Fruit fly (Drosophila melanogaster) whole organism, embryonic: ENCODE data around the gene CG8051.

Experiments used
- Ada2b ChIP-seq: fragments of 200-800 bp; sonication (Bioruptor generic); IDR thresholded peaks from 2 replicates; pipeline ENCODE4 v1.3.6; 2022; ENCODE audit warnings: missing biosample characterization, missing genetic modification characterization
- CG10274 ChIP-seq: fragments of 200-800 bp; sonication (Bioruptor generic); optimal IDR thresholded peaks from 3 replicates; lab custom pipeline; 2017; ENCODE audit warnings: missing biosample characterization, mild to moderate bottlenecking, missing genetic modification characterization
- CG10979 ChIP-seq: fragments of 200-800 bp; sonication (Bioruptor generic); optimal IDR thresholded peaks from 2 replicates; lab custom pipeline; 2018; ENCODE audit warnings: missing biosample characterization, mild to moderate bottlenecking, missing genetic modification characterization, moderate library complexity
- CG12219 ChIP-seq: fragments of 200-800 bp; sonication (Bioruptor generic); optimal IDR thresholded peaks from 3 replicates; lab custom pipeline; 2018; ENCODE audit warnings: missing biosample characterization, mild to moderate bottlenecking, missing genetic modification characterization
- CG12299 ChIP-seq: fragments of 200-800 bp; sonication (Bioruptor generic); optimal IDR thresholded peaks from 2 replicates; lab custom pipeline; 2018; ENCODE audit warnings: missing biosample characterization, mild to moderate bottlenecking, missing genetic modification characterization
- CG12391 ChIP-seq: fragments of 200-800 bp; sonication (Bioruptor generic); optimal IDR thresholded peaks from 3 replicates; lab custom pipeline; 2018; ENCODE audit warnings: missing biosample characterization, mild to moderate bottlenecking, missing genetic modification characterization, moderate library complexity
- CG13123 ChIP-seq: fragments of 200-800 bp; sonication (Bioruptor generic); optimal IDR thresholded peaks from 2 replicates; lab custom pipeline; 2016; ENCODE audit warnings: missing biosample characterization, missing genetic modification characterization
- CG13424 ChIP-seq: fragments of 200-800 bp; sonication (Bioruptor generic); optimal IDR thresholded peaks from 2 replicates; lab custom pipeline; 2019; ENCODE audit warnings: missing biosample characterization, mild to moderate bottlenecking, missing genetic modification characterization, moderate library complexity
- CG13775 ChIP-seq: fragments of 200-800 bp; sonication (Bioruptor generic); optimal IDR thresholded peaks from 3 replicates; lab custom pipeline; 2017; ENCODE audit warnings: missing biosample characterization, mild to moderate bottlenecking, missing genetic modification characterization
- CG14860 ChIP-seq: fragments of 200-800 bp; sonication (Bioruptor generic); IDR thresholded peaks from 3 replicates; pipeline ENCODE4 v1.3.6; 2022; ENCODE audit warnings: missing biosample characterization, missing genetic modification characterization; ENCODE audit not compliant: partially characterized antibody
- CG17328 ChIP-seq: fragments of 200-800 bp; sonication (Bioruptor generic); IDR thresholded peaks from 2 replicates; pipeline ENCODE4 v1.3.6; 2022; ENCODE audit warnings: missing biosample characterization, missing genetic modification characterization
- CG17359 ChIP-seq: fragments of 200-800 bp; sonication (Bioruptor generic); optimal IDR thresholded peaks from 3 replicates; lab custom pipeline; 2018; ENCODE audit warnings: missing biosample characterization, mild to moderate bottlenecking, missing genetic modification characterization, moderate library complexity
- CG2875 ChIP-seq: fragments of 200-800 bp; sonication (Bioruptor generic); optimal IDR thresholded peaks from 2 replicates; lab custom pipeline; 2017; ENCODE audit warnings: missing biosample characterization, mild to moderate bottlenecking, missing genetic modification characterization, missing genetic modification reagents
- CG2889 ChIP-seq: fragments of 200-800 bp; sonication (Bioruptor generic); IDR thresholded peaks from 3 replicates; pipeline ENCODE4 v1.3.6; 2022; ENCODE audit warnings: missing biosample characterization, missing genetic modification characterization
- CG31441 ChIP-seq: fragments of 200-800 bp; sonication (Bioruptor generic); IDR thresholded peaks from 2 replicates; pipeline ENCODE4 v1.3.6; 2022; ENCODE audit warnings: missing biosample characterization, missing genetic modification characterization
- CG4404 ChIP-seq: fragments of 200-800 bp; sonication (Bioruptor generic); IDR thresholded peaks from 2 replicates; pipeline ENCODE4 v1.3.6; 2022; ENCODE audit warnings: missing biosample characterization, missing genetic modification characterization
- CG8089 ChIP-seq: fragments of 200-800 bp; sonication (Bioruptor generic); optimal IDR thresholded peaks from 3 replicates; lab custom pipeline; 2016; ENCODE audit warnings: missing biosample characterization, missing genetic modification characterization
- CG8290 ChIP-seq, 3 experiments: fragments of 200-800 bp; sonication (Bioruptor generic); optimal IDR thresholded peaks; 2 replicates each; lab custom pipeline; 2016 to 2019; ENCODE audit warnings: missing biosample characterization in 3 of 3, missing genetic modification characterization in 3 of 3, mild to moderate bottlenecking in 2 of 3, moderate library complexity in 1 of 3
- CTCF ChIP-seq: fragments of 200-800 bp; sonication (Bioruptor generic); optimal IDR thresholded peaks from 2 replicates; lab custom pipeline; 2017; ENCODE audit warnings: missing biosample characterization, mild to moderate bottlenecking, missing genetic modification characterization, moderate library complexity
- D19A ChIP-seq: fragments of 200-800 bp; optimal IDR thresholded peaks from 3 replicates; lab custom pipeline; 2019; ENCODE audit warnings: missing biosample characterization, mild to moderate bottlenecking, missing genetic modification characterization, moderate library complexity
- E2f1 ChIP-seq: fragments of 200-800 bp; sonication (Bioruptor generic); IDR thresholded peaks from 2 replicates; pipeline ENCODE4 v1.3.6; 2022; ENCODE audit warnings: missing biosample characterization, missing genetic modification characterization
- HHEX ChIP-seq: fragments of 200-800 bp; sonication (Bioruptor generic); optimal IDR thresholded peaks from 3 replicates; lab custom pipeline; 2017; ENCODE audit warnings: missing biosample characterization, mild to moderate bottlenecking, missing genetic modification characterization, missing genetic modification reagents
- Med ChIP-seq: fragments of 200-800 bp; sonication (Bioruptor generic); peaks from one replicate; lab custom pipeline; 2016; ENCODE audit warnings: missing biosample characterization, missing genetic modification characterization, mild to moderate bottlenecking, inconsistent platforms, moderate library complexity
- NFAT ChIP-seq: fragments of 200-800 bp; sonication (Bioruptor generic); IDR thresholded peaks from 2 replicates; pipeline ENCODE4 v1.3.6; 2022; ENCODE audit warnings: missing biosample characterization, missing genetic modification characterization
- NfI ChIP-seq: fragments of 200-800 bp; sonication (Bioruptor generic); optimal IDR thresholded peaks from 3 replicates; lab custom pipeline; 2018; ENCODE audit warnings: missing biosample characterization, mild to moderate bottlenecking, missing genetic modification characterization, moderate library complexity
- Oli ChIP-seq: fragments of 200-800 bp; sonication (Bioruptor generic); optimal IDR thresholded peaks from 2 replicates; lab custom pipeline; 2018; ENCODE audit warnings: missing biosample characterization, mild to moderate bottlenecking, missing genetic modification characterization, moderate library complexity
- PHDP ChIP-seq: fragments of 200-800 bp; sonication (Bioruptor generic); optimal IDR thresholded peaks from 3 replicates; lab custom pipeline; 2018; ENCODE audit warnings: missing biosample characterization, mild to moderate bottlenecking, missing genetic modification characterization, moderate library complexity
- Pdp1 ChIP-seq, 2 experiments: fragments of 200-800 bp; sonication (Bioruptor generic); optimal IDR thresholded peaks; 3 replicates each; lab custom pipeline; 2016; ENCODE audit warnings: missing biosample characterization in 2 of 2, missing genetic modification characterization in 2 of 2, mild to moderate bottlenecking in 1 of 2, moderate library complexity in 1 of 2
- Rfx ChIP-seq: fragments of 200-800 bp; sonication (Bioruptor generic); IDR thresholded peaks from 2 replicates; pipeline ENCODE4 v1.3.6; 2022; ENCODE audit warnings: missing biosample characterization, missing genetic modification characterization
- Sry-δ ChIP-seq: fragments of 200-800 bp; sonication (Bioruptor generic); optimal IDR thresholded peaks from 2 replicates; lab custom pipeline; 2016; ENCODE audit warnings: missing biosample characterization, missing genetic modification characterization
- Trl ChIP-seq, 3 experiments: fragments of >200 bp in 2 of 3; fragments of 200-800 bp in 1 of 3; sonication (Bioruptor generic) in 1 of 3; optimal IDR thresholded peaks; 2 replicates in 1 of 3; 3 replicates in 2 of 3; lab custom pipeline; 2016 to 2017; ENCODE audit warnings: missing biosample characterization in 1 of 3, missing genetic modification characterization in 1 of 3
- Xrp1 ChIP-seq: fragments of 200-800 bp; sonication (Bioruptor generic); IDR thresholded peaks from 2 replicates; pipeline ENCODE4 v1.3.6; 2022; ENCODE audit warnings: missing biosample characterization, missing genetic modification characterization
- az2 ChIP-seq: fragments of 200-800 bp; sonication (Bioruptor generic); optimal IDR thresholded peaks from 3 replicates; lab custom pipeline; 2016; ENCODE audit warnings: missing biosample characterization, missing genetic modification characterization
- bab2 ChIP-seq: fragments of 200-800 bp; sonication (Bioruptor generic); optimal IDR thresholded peaks from 2 replicates; lab custom pipeline; 2016; ENCODE audit warnings: missing biosample characterization, missing genetic modification characterization
- bcd ChIP-seq: fragments of 200-800 bp; sonication (Bioruptor generic); optimal IDR thresholded peaks from 2 replicates; lab custom pipeline; 2017; ENCODE audit warnings: missing biosample characterization, mild to moderate bottlenecking, missing genetic modification characterization
- bsh ChIP-seq, 2 experiments: fragments of 200-800 bp; sonication (Bioruptor generic); optimal IDR thresholded peaks; 2 replicates each; lab custom pipeline; 2017 to 2018; ENCODE audit warnings: mild to moderate bottlenecking in 2 of 2, missing biosample characterization in 2 of 2, missing genetic modification characterization in 2 of 2, moderate library complexity in 1 of 2
- dysf ChIP-seq: fragments of 200-800 bp; sonication (Bioruptor generic); IDR thresholded peaks from 3 replicates; pipeline ENCODE4 v1.3.6; 2022; ENCODE audit warnings: missing biosample characterization, missing genetic modification characterization
- emc ChIP-seq: fragments of 200-800 bp; sonication (Bioruptor generic); optimal IDR thresholded peaks from 2 replicates; lab custom pipeline; 2016; ENCODE audit warnings: missing biosample characterization, missing genetic modification characterization
- fd102C ChIP-seq: fragments of 200-800 bp; sonication (Bioruptor generic); optimal IDR thresholded peaks from 2 replicates; lab custom pipeline; 2018; ENCODE audit warnings: missing biosample characterization, mild to moderate bottlenecking, missing genetic modification characterization, moderate library complexity
- grau ChIP-seq: fragments of 200-800 bp; optimal IDR thresholded peaks from 3 replicates; lab custom pipeline; 2019; ENCODE audit warnings: missing biosample characterization, mild to moderate bottlenecking, missing genetic modification characterization, moderate library complexity
- ind ChIP-seq: fragments of 200-800 bp; sonication (Bioruptor generic); optimal IDR thresholded peaks from 3 replicates; lab custom pipeline; 2016; ENCODE audit warnings: missing biosample characterization, missing genetic modification characterization
- klu ChIP-seq: fragments of 200-800 bp; sonication (Bioruptor generic); IDR thresholded peaks from 2 replicates; pipeline ENCODE4 v1.3.6; 2022; ENCODE audit warnings: missing biosample characterization, missing genetic modification characterization
- lola ChIP-seq, 3 experiments: fragments of >200 bp in 2 of 3; fragments of 200-800 bp in 1 of 3; sonication (Bioruptor generic) in 1 of 3; optimal IDR thresholded peaks; 2 replicates each; lab custom pipeline; 2017 to 2019; ENCODE audit warnings: missing biosample characterization in 3 of 3, missing genetic modification characterization in 3 of 3, mild to moderate bottlenecking in 1 of 3, moderate library complexity in 1 of 3
- sens ChIP-seq: fragments of 200-800 bp; sonication (Bioruptor generic); peaks from one replicate; lab custom pipeline; 2016; ENCODE audit warnings: missing biosample characterization, missing genetic modification characterization
- so ChIP-seq: fragments of 200-800 bp; sonication (Bioruptor generic); IDR thresholded peaks from 3 replicates; pipeline ENCODE4 v1.3.6; 2022; ENCODE audit warnings: missing biosample characterization, missing genetic modification characterization
- tgo ChIP-seq: fragments of 200-800 bp; sonication (Bioruptor generic); IDR thresholded peaks from 3 replicates; pipeline ENCODE4 v1.3.6; 2022; ENCODE audit warnings: missing biosample characterization, missing genetic modification characterization
- tin ChIP-seq: fragments of 200-800 bp; sonication (Bioruptor generic); optimal IDR thresholded peaks from 3 replicates; lab custom pipeline; 2016; ENCODE audit warnings: missing biosample characterization, missing genetic modification characterization
- unpg ChIP-seq: fragments of 200-800 bp; sonication (Bioruptor generic); optimal IDR thresholded peaks from 3 replicates; lab custom pipeline; 2018; ENCODE audit warnings: missing biosample characterization, mild to moderate bottlenecking, missing genetic modification characterization, moderate library complexity
- wdn ChIP-seq: fragments of 200-800 bp; sonication (Bioruptor generic); IDR thresholded peaks from 2 replicates; pipeline ENCODE4 v1.3.6; 2022; ENCODE audit warnings: missing biosample characterization, missing genetic modification characterization
- zf30C ChIP-seq: fragments of 200-800 bp; sonication (Bioruptor generic); optimal IDR thresholded peaks from 3 replicates; lab custom pipeline; 2018; ENCODE audit warnings: missing biosample characterization, mild to moderate bottlenecking, missing genetic modification characterization

CG8051 gene

DNA sequence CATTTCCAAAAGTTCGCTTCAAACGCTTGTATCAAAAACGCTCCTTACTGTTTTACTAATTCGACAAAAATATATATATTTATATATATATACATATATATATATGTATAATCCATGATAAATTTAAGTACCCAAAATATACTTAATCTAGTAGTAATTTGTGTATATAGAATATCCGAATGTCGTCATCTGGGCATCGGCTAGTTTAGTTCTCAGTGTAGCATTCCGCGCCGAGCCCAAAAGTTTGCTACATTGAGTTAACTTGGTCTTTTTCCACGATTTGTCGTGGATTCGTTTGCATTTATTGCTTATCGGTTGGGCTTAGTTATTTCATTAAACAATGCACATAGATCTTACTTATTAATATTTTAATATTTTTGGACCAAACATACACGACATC is 26.5 kb downstream of the CG8051 start (continued):
- peak; percentile 3 for TF ChIP-seq CG10979 (tag; lab: Kevin White, UChicago)
- TF ChIP-seq zf30C (GFP tag; lab: Kevin White, UChicago): peak; percentile 66
- TF ChIP-seq bsh (GFP tag; optimal IDR thresholded peaks at IDR 0.05; lab: Kevin White, UChicago): peak in 1 of 2 experiments; percentile 42
- TF ChIP-seq klu (GFP tag; lab: Robert Waterston, UW): no peak
- no peak for TF ChIP-seq fd102C (GFP tag; lab: Kevin White, UChicago)
- TF ChIP-seq Sry-δ (GFP tag; lab: Kevin White, UChicago): no peak
- TF ChIP-seq CG14860 (GFP tag; lab: Robert Waterston, UW): no peak
- TF ChIP-seq CG31441 (GFP tag; lab: Robert Waterston, UW): peak; percentile 38; the same call in 1 of the 2 replicates
- no peak for TF ChIP-seq lola (GFP tag; optimal IDR thresholded peaks at IDR 0.05; lab: Kevin White, UChicago)
- peak; percentile 24; the same call in 1 of the 2 replicates for TF ChIP-seq NFAT
- TF ChIP-seq CG13775: peak; percentile 24
- TF ChIP-seq bab2: no peak
- TF ChIP-seq E2f1 (GFP tag; lab: Robert Waterston, UW): 0 out of 2 replicates have a peak, but pooled peaks have one; percentile 15
- peak; percentile 3 for TF ChIP-seq tin (GFP tag; lab: Kevin White, UChicago)
- peak; percentile 27; the same call in 1 of the 2 replicates for TF ChIP-seq Ada2b (GFP tag; lab: Robert Waterston, UW)
- TF ChIP-seq dysf (GFP tag; lab: Robert Waterston, UW): peak; percentile 13; the same call in 1 of the 3 replicates
- no peak for TF ChIP-seq CG2875 (GFP tag; lab: Kevin White, UChicago)
- no peak for TF ChIP-seq CG8290 (GFP tag; optimal IDR thresholded peaks at IDR 0.05; lab: Kevin White, UChicago)
- peak in 1 of 2 experiments; percentile 59 for TF ChIP-seq CG8290 (tag; optimal IDR thresholded peaks at IDR 0.05; lab: Kevin White, UChicago)
- TF ChIP-seq Rfx (GFP tag; lab: Robert Waterston, UW): peak; percentile 66
- no peak for TF ChIP-seq CG17328 (GFP tag; lab: Robert Waterston, UW)
- TF ChIP-seq CG17359 (tag; lab: Kevin White, UChicago): peak; percentile 51
- peak; percentile 26 for TF ChIP-seq grau
- no peak for TF ChIP-seq CG12299 (tag; lab: Kevin White, UChicago)
- TF ChIP-seq ind (GFP tag; lab: Kevin White, UChicago): peak; percentile 46
- TF ChIP-seq bcd (GFP tag; lab: Kevin White, UChicago): peak; percentile 40
- TF ChIP-seq CG8089 (GFP tag; lab: Kevin White, UChicago): no peak
- TF ChIP-seq D19A (tag; lab: Kevin White, UChicago): peak; percentile 30
- TF ChIP-seq az2 (GFP tag; lab: Kevin White, UChicago): peak; percentile 18
- peak; percentile 75 for TF ChIP-seq Med (GFP tag; lab: Kevin White, UChicago)
- TF ChIP-seq CG13424 (tag; lab: Kevin White, UChicago): peak; percentile 6
- no peak for TF ChIP-seq Trl (optimal IDR thresholded peaks at IDR 0.05; lab: Kevin White, UChicago)
- TF ChIP-seq Trl (GFP tag; optimal IDR thresholded peaks at IDR 0.05; lab: Kevin White, UChicago): no peak
- TF ChIP-seq CG12391: peak; percentile 12
- TF ChIP-seq CG2889 (GFP tag; lab: Robert Waterston, UW): no peak
- peak; percentile 34; the same call in 1 of the 2 replicates for TF ChIP-seq Xrp1 (GFP tag; lab: Robert Waterston, UW)
- TF ChIP-seq so (GFP tag; lab: Robert Waterston, UW): no peak
- peak; percentile 5 for TF ChIP-seq CG12219 (GFP tag; lab: Kevin White, UChicago)
- TF ChIP-seq unpg (GFP tag; lab: Kevin White, UChicago): peak; percentile 53
- peak; percentile 45 for TF ChIP-seq HHEX (GFP tag; lab: Kevin White, UChicago)
- no peak for TF ChIP-seq CG13123 (GFP tag; lab: Kevin White, UChicago)
- no peak for TF ChIP-seq CG4404 (GFP tag; lab: Robert Waterston, UW)
- TF ChIP-seq Pdp1 (GFP tag; optimal IDR thresholded peaks at IDR 0.05; lab: Kevin White, UChicago): no peak
- no peak for TF ChIP-seq CG10274 (GFP tag; lab: Kevin White, UChicago)
- peak; percentile 40 for TF ChIP-seq Oli (tag; lab: Kevin White, UChicago)
- TF ChIP-seq NfI (GFP tag; lab: Kevin White, UChicago): peak; percentile 25
- TF ChIP-seq CTCF (GFP tag; lab: Kevin White, UChicago): peak; percentile 2
- TF ChIP-seq PHDP (tag; lab: Kevin White, UChicago): peak; percentile 28
- TF ChIP-seq tgo (GFP tag; lab: Robert Waterston, UW): no peak; the same call in 2 of the 3 replicates
- TF ChIP-seq wdn (GFP tag; lab: Robert Waterston, UW): 0 out of 2 replicates have a peak, but pooled peaks have one; percentile 31
- no peak for TF ChIP-seq emc
- TF ChIP-seq sens (GFP tag; lab: Kevin White, UChicago): peak; percentile 14
